Worm (Caenorhabditis elegans) whole organism, mixed stage, embryonic: ENCODE results near the gene ZK666.11.

Source experiments
- blmp-1 ChIP-seq: fragments of 150-350 bp; optimal IDR thresholded peaks from 2 replicates; lab custom pipeline; 2014; ENCODE audit warnings: missing biosample characterization, missing genetic modification characterization
- ces-1 ChIP-seq: fragments of 150-350 bp; optimal IDR thresholded peaks from 2 replicates; lab custom pipeline; 2014; ENCODE audit warnings: missing biosample characterization, missing genetic modification reagents, missing genetic modification characterization
- nhr-12 ChIP-seq: fragments of 150-350 bp; optimal IDR thresholded peaks from 2 replicates; lab custom pipeline; 2014; ENCODE audit warnings: missing biosample characterization, missing genetic modification characterization
- nhr-28 ChIP-seq: fragments of 150-350 bp; optimal IDR thresholded peaks from 2 replicates; lab custom pipeline; 2014; ENCODE audit warnings: missing biosample characterization, missing genetic modification characterization
- nhr-76 ChIP-seq: sonication (generic microtip); optimal IDR thresholded peaks from 2 replicates; lab custom pipeline; 2017; ENCODE audit warnings: missing biosample characterization, missing genetic modification characterization
- ztf-11 ChIP-seq: fragments of 150-350 bp; optimal IDR thresholded peaks from 2 replicates; lab custom pipeline; 2014; ENCODE audit warnings: missing biosample characterization, missing genetic modification characterization

ce11 chrII:10483860-10484259 is 1.5 kb downstream of the ZK666.11 start:
- TF ChIP-seq nhr-76 (tag; lab: Kevin White, UChicago), result no peak
- no peak for TF ChIP-seq nhr-28 (tag; lab: Kevin White, UChicago)
- TF ChIP-seq nhr-12 (tag; lab: Kevin White, UChicago), result no peak
- TF ChIP-seq ztf-11 (tag; lab: Kevin White, UChicago), result no peak
- TF ChIP-seq ces-1 (GFP tag; lab: Kevin White, UChicago), result no peak
- TF ChIP-seq blmp-1 (tag; lab: Kevin White, UChicago), result no peak
